Worm (Caenorhabditis elegans) whole organism, mixed stage, embryonic: ENCODE results near the gene famk-1.

Experiments
- flh-1 ChIP-seq: fragments of 200-800 bp; sonication (Bioruptor generic); optimal IDR thresholded peaks from 2 replicates; lab custom pipeline; 2018; ENCODE audit warnings: mild to moderate bottlenecking, missing genetic modification characterization, moderate library complexity, missing compliant biosample characterization
- lin-13 ChIP-seq: fragments of 150-350 bp; optimal IDR thresholded peaks from 2 replicates; lab custom pipeline; 2014; ENCODE audit warnings: missing biosample characterization, missing genetic modification characterization
- mep-1 ChIP-seq: fragments of 150-350 bp; optimal IDR thresholded peaks from 2 replicates; lab custom pipeline; 2017; ENCODE audit warnings: missing biosample characterization, missing genetic modification reagents, missing genetic modification characterization, inconsistent platforms
- nhr-12 ChIP-seq: fragments of 150-350 bp; optimal IDR thresholded peaks from 2 replicates; lab custom pipeline; 2014; ENCODE audit warnings: missing biosample characterization, missing genetic modification characterization
- nhr-237 ChIP-seq: fragments of 150-350 bp; optimal IDR thresholded peaks from 2 replicates; lab custom pipeline; 2014; ENCODE audit warnings: missing biosample characterization, missing genetic modification characterization
- pha-4 ChIP-seq: fragments of 150-350 bp; optimal IDR thresholded peaks from 2 replicates; lab custom pipeline; 2018; ENCODE audit warnings: missing biosample characterization, missing genetic modification reagents, missing genetic modification characterization
- snpc-4 ChIP-seq: fragments of 150-350 bp; optimal IDR thresholded peaks from 2 replicates; lab custom pipeline; 2014; ENCODE audit warnings: missing biosample characterization, missing genetic modification characterization
- sptf-1 ChIP-seq: sonication (generic microtip); optimal IDR thresholded peaks from 2 replicates; lab custom pipeline; 2017; ENCODE audit warnings: mild to moderate bottlenecking, missing genetic modification characterization, moderate library complexity, missing compliant biosample characterization
- unc-39 ChIP-seq: fragments of 150-350 bp; optimal IDR thresholded peaks from 2 replicates; lab custom pipeline; 2014; ENCODE audit warnings: missing biosample characterization, missing genetic modification characterization

DNA sequence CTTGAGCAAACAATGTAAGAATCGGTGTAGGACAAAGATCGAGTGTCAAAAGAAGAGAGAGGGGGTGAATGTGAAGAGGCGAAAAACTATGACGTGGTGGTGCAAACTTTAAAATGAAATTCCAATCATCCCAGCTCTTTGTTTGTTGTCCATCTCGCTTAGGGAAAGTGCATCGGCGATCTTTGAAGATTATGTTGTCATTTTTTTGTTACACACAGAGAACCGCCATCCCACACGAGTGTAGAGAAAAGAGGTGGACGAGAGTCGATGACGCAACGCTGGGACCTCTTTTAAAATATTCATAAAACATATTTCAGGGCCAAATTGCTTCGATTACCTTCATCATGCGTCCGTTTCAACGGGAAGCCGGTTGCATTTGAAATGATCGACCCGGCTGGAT lies 21.7 kb downstream of the famk-1 start:
- TF ChIP-seq sptf-1 (tag; lab: Kevin White, UChicago), result no peak
- no peak for TF ChIP-seq flh-1
- TF ChIP-seq snpc-4 (tag; lab: Kevin White, UChicago), result no peak
- no peak for TF ChIP-seq nhr-12 (tag; lab: Kevin White, UChicago)
- no peak for TF ChIP-seq unc-39 (tag; lab: Kevin White, UChicago)
- no peak for TF ChIP-seq pha-4 (tag; lab: Kevin White, UChicago)
- TF ChIP-seq lin-13 (tag; lab: Kevin White, UChicago), result no peak
- no peak for TF ChIP-seq mep-1 (tag; lab: Kevin White, UChicago)
- TF ChIP-seq nhr-237 (tag; lab: Kevin White, UChicago), result no peak
